Worm (Caenorhabditis elegans) whole organism, L4 larva: ENCODE results near the gene D1044.4.

Source experiments
- R02D3.7 ChIP-seq: fragments of 150-350 bp; sonication (generic microtip); optimal IDR thresholded peaks from 3 replicates; lab custom pipeline; 2014; ENCODE audit warnings: missing biosample characterization, missing genetic modification characterization
- ces-1 ChIP-seq: fragments of 150-350 bp; sonication (generic microtip); optimal IDR thresholded peaks from 4 replicates; lab custom pipeline; 2014; ENCODE audit warnings: missing biosample characterization, missing genetic modification reagents, missing genetic modification characterization
- lir-3 ChIP-seq: sonication (generic microtip); optimal IDR thresholded peaks from 2 replicates; lab custom pipeline; 2016; ENCODE audit warnings: mild to moderate bottlenecking, missing genetic modification characterization, missing compliant biosample characterization
- nhr-111 ChIP-seq: fragments of 200-800 bp; sonication (Bioruptor generic); optimal IDR thresholded peaks from 2 replicates; lab custom pipeline; 2018; ENCODE audit warnings: mild to moderate bottlenecking, missing genetic modification characterization, missing compliant biosample characterization
- nhr-77 ChIP-seq: fragments of 150-350 bp; optimal IDR thresholded peaks from 2 replicates; lab custom pipeline; 2014; ENCODE audit warnings: missing biosample characterization, missing genetic modification characterization
- ztf-11 ChIP-seq: fragments of 150-350 bp; optimal IDR thresholded peaks from 2 replicates; lab custom pipeline; 2014; ENCODE audit warnings: missing biosample characterization, missing genetic modification characterization

ce11 chrIII:5525973-5526372 is 4.1 kb upstream of the D1044.4 start, which contains the start of gene dex-1:
- TF ChIP-seq nhr-77 (tag; lab: Kevin White, UChicago) (no peak), nhr-111 (GFP tag; lab: Kevin White, UChicago) (no peak), lir-3 (no peak), R02D3.7 (tag; lab: Kevin White, UChicago) (no peak), ces-1 (no peak), ztf-11 (no peak)
